Fruit fly (Drosophila melanogaster): Measurements from ENCODE around the gene Axn.

The Axn gene

dm6 chr3R:30000286-30000685, 22.4 kb upstream of the Axn start, which contains the start of gene Tace:
Gene Tace (plus strand): TSS chr3R:30000530.
- TF ChIP-seq ttk (optimal IDR thresholded peaks at IDR 0.05) (no peak), Sin3A (optimal IDR thresholded peaks at IDR 0.05) (no peak), psq (optimal IDR thresholded peaks at IDR 0.05) (no peak), insv (optimal IDR thresholded peaks at IDR 0.05) (no peak), h (optimal IDR thresholded peaks at IDR 0.05) (no peak)

- TF ChIP-seq Sin3A (optimal IDR thresholded peaks at IDR 0.05) (no peak), h (optimal IDR thresholded peaks at IDR 0.05) (no peak), insv (optimal IDR thresholded peaks at IDR 0.05) (no peak), psq (optimal IDR thresholded peaks at IDR 0.05) (no peak), Myc (optimal IDR thresholded peaks at IDR 0.05) (no peak), ttk (optimal IDR thresholded peaks at IDR 0.05) (no peak)
Measured at dm6 chr3R:30004648-30005047, 18.0 kb upstream of the Axn start, which contains the start of the genes Nlp and Nph. Gene Nlp (plus strand): TSS chr3R:30004785. Gene Nph (minus strand): TSS chr3R:30004861.

- TF ChIP-seq Sin3A (optimal IDR thresholded peaks at IDR 0.05) (no peak), ttk (optimal IDR thresholded peaks at IDR 0.05) (no peak), h (optimal IDR thresholded peaks at IDR 0.05) (no peak), Myc (optimal IDR thresholded peaks at IDR 0.05) (no peak), insv (optimal IDR thresholded peaks at IDR 0.05) (no peak), psq (optimal IDR thresholded peaks at IDR 0.05) (no peak)
Measured at dm6 chr3R:30005332-30005979, 17.2 kb upstream of the Axn start.

dm6 chr3R:30009173-30009572, 13.5 kb upstream of the Axn start, which contains the start of gene CG7912:
Gene CG7912 (minus strand): TSS chr3R:30009189.
- no peak for TF ChIP-seq ttk (optimal IDR thresholded peaks at IDR 0.05)
- no peak for TF ChIP-seq Sin3A (optimal IDR thresholded peaks at IDR 0.05)
- TF ChIP-seq h (optimal IDR thresholded peaks at IDR 0.05): no peak
- no peak for TF ChIP-seq insv (optimal IDR thresholded peaks at IDR 0.05)
- TF ChIP-seq Myc (optimal IDR thresholded peaks at IDR 0.05): no peak
- TF ChIP-seq psq (optimal IDR thresholded peaks at IDR 0.05): no peak

dm6 chr3R:30012602-30013489, 9.8 kb upstream of the Axn start:
- no peak for TF ChIP-seq Myc (optimal IDR thresholded peaks at IDR 0.05)

dm6 chr3R:30013909-30014308, 8.7 kb upstream of the Axn start:
- TF ChIP-seq psq (optimal IDR thresholded peaks at IDR 0.05): no peak
- TF ChIP-seq ttk (optimal IDR thresholded peaks at IDR 0.05): no peak
- TF ChIP-seq insv (optimal IDR thresholded peaks at IDR 0.05): no peak
- no peak for TF ChIP-seq Myc (optimal IDR thresholded peaks at IDR 0.05)
- no peak for TF ChIP-seq Sin3A (optimal IDR thresholded peaks at IDR 0.05)
- no peak for TF ChIP-seq h (optimal IDR thresholded peaks at IDR 0.05)

- TF ChIP-seq Sin3A (optimal IDR thresholded peaks at IDR 0.05) (no peak), Myc (optimal IDR thresholded peaks at IDR 0.05) (no peak), h (optimal IDR thresholded peaks at IDR 0.05) (no peak), psq (optimal IDR thresholded peaks at IDR 0.05) (no peak), insv (optimal IDR thresholded peaks at IDR 0.05) (no peak), ttk (optimal IDR thresholded peaks at IDR 0.05) (no peak)
Measured at dm6 chr3R:30014480-30014879, 8.2 kb upstream of the Axn start.

- TF ChIP-seq Myc (optimal IDR thresholded peaks at IDR 0.05) (no peak), psq (optimal IDR thresholded peaks at IDR 0.05) (no peak), h (optimal IDR thresholded peaks at IDR 0.05) (no peak), insv (optimal IDR thresholded peaks at IDR 0.05) (no peak), Sin3A (optimal IDR thresholded peaks at IDR 0.05) (no peak), ttk (optimal IDR thresholded peaks at IDR 0.05) (no peak)
Measured at dm6 chr3R:30014977-30015514, 7.6 kb upstream of the Axn start, which contains the start of gene CG7920. Gene CG7920 (minus strand): TSS chr3R:30015284.

- TF ChIP-seq psq (optimal IDR thresholded peaks at IDR 0.05): no peak
- no peak for TF ChIP-seq h (optimal IDR thresholded peaks at IDR 0.05)
- no peak for TF ChIP-seq insv (optimal IDR thresholded peaks at IDR 0.05)
- no peak for TF ChIP-seq Sin3A (optimal IDR thresholded peaks at IDR 0.05)
- TF ChIP-seq ttk (optimal IDR thresholded peaks at IDR 0.05): no peak
- TF ChIP-seq Myc (optimal IDR thresholded peaks at IDR 0.05): no peak
Measured at dm6 chr3R:30021009-30021408, 1.6 kb upstream of the Axn start.

dm6 chr3R:30021559-30022451, 837 bp upstream of the Axn start, which contains the start of gene Mgat2:
Gene Mgat2 (minus strand): TSS chr3R:30022221.
- TF ChIP-seq Myc (optimal IDR thresholded peaks at IDR 0.05) (no peak), psq (optimal IDR thresholded peaks at IDR 0.05) (no peak), h (optimal IDR thresholded peaks at IDR 0.05) (no peak), Sin3A (optimal IDR thresholded peaks at IDR 0.05) (no peak), insv (optimal IDR thresholded peaks at IDR 0.05) (no peak), ttk (optimal IDR thresholded peaks at IDR 0.05) (no peak)

dm6 chr3R:30023445-30023844, 803 bp downstream of the Axn start:
- no peak for TF ChIP-seq Sin3A (optimal IDR thresholded peaks at IDR 0.05)
- no peak for TF ChIP-seq insv (optimal IDR thresholded peaks at IDR 0.05)
- TF ChIP-seq h (optimal IDR thresholded peaks at IDR 0.05): no peak
- no peak for TF ChIP-seq ttk (optimal IDR thresholded peaks at IDR 0.05)
- TF ChIP-seq Myc (optimal IDR thresholded peaks at IDR 0.05): no peak
- no peak for TF ChIP-seq psq (optimal IDR thresholded peaks at IDR 0.05)
